Fruit fly (Drosophila melanogaster): ENCODE measurements around the gene CG13085.

DNA sequence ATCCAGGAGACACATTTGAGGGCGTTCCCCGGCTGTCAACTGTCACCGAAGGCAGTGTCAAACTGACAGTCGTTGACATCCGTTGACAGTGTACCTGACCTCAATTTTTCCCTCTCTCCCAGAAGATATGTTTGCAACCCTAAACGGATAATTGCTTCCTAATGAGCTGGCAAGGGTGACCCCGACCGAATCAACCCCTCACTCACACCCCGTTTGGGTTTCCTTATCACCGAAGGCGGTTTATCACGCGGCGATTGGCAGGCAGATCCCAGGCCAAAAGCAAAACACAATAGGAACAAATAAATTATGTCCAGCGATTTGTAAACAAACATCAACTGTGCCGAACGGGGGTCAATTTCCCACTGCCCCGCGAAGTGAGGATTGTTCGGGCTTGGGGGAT lies 35.6 kb downstream of the CG13085 start:
- no peak for TF ChIP-seq fru (GFP tag; optimal IDR thresholded peaks at IDR 0.05)
- TF ChIP-seq OdsH (GFP tag; optimal IDR thresholded peaks at IDR 0.05): no peak
- TF ChIP-seq Myc (optimal IDR thresholded peaks at IDR 0.05): no peak
- no peak for TF ChIP-seq CrebA (GFP tag; optimal IDR thresholded peaks at IDR 0.05; ENCODE audit: borderline replicate concordance)
- TF ChIP-seq Hr78 (GFP tag; optimal IDR thresholded peaks at IDR 0.05): no peak
- no peak for TF ChIP-seq dmrt93B (GFP tag; optimal IDR thresholded peaks at IDR 0.05)
- TF ChIP-seq jim (GFP tag; optimal IDR thresholded peaks at IDR 0.05): no peak
- no peak for TF ChIP-seq N (GFP tag; optimal IDR thresholded peaks at IDR 0.05)
- TF ChIP-seq Vsx2 (GFP tag; optimal IDR thresholded peaks at IDR 0.05; ENCODE audit: partially characterized antibody): no peak
- TF ChIP-seq psq (GFP tag; optimal IDR thresholded peaks at IDR 0.05): no peak
